Fruit fly (Drosophila melanogaster) whole organism, embryonic: ENCODE results near the gene mRpS35.

Experiments
- Antp ChIP-seq: fragments of 200-800 bp; sonication (Bioruptor generic); optimal IDR thresholded peaks from 3 replicates; lab custom pipeline; 2016; ENCODE audit warnings: missing biosample characterization, missing genetic modification characterization
- CG11504 ChIP-seq: fragments of 200-800 bp; sonication (Bioruptor generic); optimal IDR thresholded peaks from 3 replicates; lab custom pipeline; 2019; ENCODE audit warnings: missing biosample characterization, mild to moderate bottlenecking, missing genetic modification characterization, moderate library complexity
- CG11560 ChIP-seq: fragments of 200-800 bp; sonication (Bioruptor generic); IDR thresholded peaks from 3 replicates; pipeline ENCODE4 v1.3.6; 2022; ENCODE audit warnings: missing biosample characterization, missing genetic modification characterization
- CG14441 ChIP-seq: fragments of 200-800 bp; sonication (Bioruptor generic); IDR thresholded peaks from 2 replicates; pipeline ENCODE4 v1.3.6; 2022; ENCODE audit warnings: missing biosample characterization, missing genetic modification characterization
- CG15269 ChIP-seq: fragments of 200-800 bp; sonication (Bioruptor generic); optimal IDR thresholded peaks from 2 replicates; lab custom pipeline; 2018; ENCODE audit warnings: missing biosample characterization, mild to moderate bottlenecking, missing genetic modification characterization, moderate library complexity
- CG15514 ChIP-seq: fragments of 200-800 bp; sonication (Bioruptor generic); optimal IDR thresholded peaks from 3 replicates; lab custom pipeline; 2017; ENCODE audit warnings: missing biosample characterization, missing genetic modification characterization, mild to moderate bottlenecking, moderate library complexity, missing genetic modification reagents
- CG1647 ChIP-seq: fragments of 200-800 bp; sonication (Bioruptor generic); optimal IDR thresholded peaks from 3 replicates; lab custom pipeline; 2016; ENCODE audit warnings: missing biosample characterization, missing genetic modification characterization
- CG2678 ChIP-seq: fragments of 200-800 bp; sonication (Bioruptor generic); optimal IDR thresholded peaks from 3 replicates; lab custom pipeline; 2019; ENCODE audit warnings: missing biosample characterization, mild to moderate bottlenecking, missing genetic modification characterization, moderate library complexity
- CG2889 ChIP-seq: fragments of 200-800 bp; sonication (Bioruptor generic); IDR thresholded peaks from 3 replicates; pipeline ENCODE4 v1.3.6; 2022; ENCODE audit warnings: missing biosample characterization, missing genetic modification characterization
- CG3281 ChIP-seq: fragments of 200-800 bp; sonication (Bioruptor generic); optimal IDR thresholded peaks from 3 replicates; lab custom pipeline; 2017; ENCODE audit warnings: missing biosample characterization, mild to moderate bottlenecking, missing genetic modification characterization
- CG3407 ChIP-seq: fragments of 200-800 bp; sonication (Bioruptor generic); optimal IDR thresholded peaks from 2 replicates; lab custom pipeline; 2018; ENCODE audit warnings: missing biosample characterization, mild to moderate bottlenecking, missing genetic modification characterization
- CG4730 ChIP-seq: fragments of 200-800 bp; sonication (Bioruptor generic); IDR thresholded peaks from 2 replicates; pipeline ENCODE4 v1.3.6; 2022; ENCODE audit warnings: missing biosample characterization, missing genetic modification characterization
- CG5953 ChIP-seq: fragments of 200-800 bp; sonication (Bioruptor generic); IDR thresholded peaks from 2 replicates; pipeline ENCODE4 v1.3.6; 2022; ENCODE audit warnings: missing biosample characterization, missing genetic modification characterization
- CG6689 ChIP-seq: fragments of 200-800 bp; sonication (Bioruptor generic); IDR thresholded peaks from 2 replicates; pipeline ENCODE4 v1.3.6; 2022; ENCODE audit warnings: missing biosample characterization, missing genetic modification characterization
- CG7271 ChIP-seq: fragments of 200-800 bp; sonication (Bioruptor generic); optimal IDR thresholded peaks from 2 replicates; lab custom pipeline; 2018; ENCODE audit warnings: missing biosample characterization, mild to moderate bottlenecking, missing genetic modification characterization, moderate library complexity
- CG7556 ChIP-seq: fragments of 200-800 bp; sonication (Bioruptor generic); optimal IDR thresholded peaks from 2 replicates; lab custom pipeline; 2017; ENCODE audit warnings: missing biosample characterization, mild to moderate bottlenecking, missing genetic modification characterization
- CG9437 ChIP-seq: fragments of 200-800 bp; sonication (Bioruptor generic); optimal IDR thresholded peaks from 2 replicates; lab custom pipeline; 2018; ENCODE audit warnings: missing biosample characterization, mild to moderate bottlenecking, missing genetic modification characterization
- CG9817 ChIP-seq: fragments of 200-800 bp; sonication (Bioruptor generic); optimal IDR thresholded peaks from 2 replicates; lab custom pipeline; 2018; ENCODE audit warnings: missing biosample characterization, mild to moderate bottlenecking, missing genetic modification characterization, moderate library complexity
- Dek ChIP-seq: fragments of 200-800 bp; sonication (Bioruptor generic); optimal IDR thresholded peaks from 3 replicates; lab custom pipeline; 2019; ENCODE audit warnings: missing biosample characterization, mild to moderate bottlenecking, missing genetic modification characterization, moderate library complexity
- Dp ChIP-seq: fragments of 200-800 bp; sonication (Bioruptor generic); optimal IDR thresholded peaks from 2 replicates; lab custom pipeline; 2018; ENCODE audit warnings: missing biosample characterization, mild to moderate bottlenecking, missing genetic modification characterization, moderate library complexity
- Drgx ChIP-seq: fragments of 200-800 bp; sonication (Bioruptor generic); IDR thresholded peaks from 2 replicates; pipeline ENCODE4 v1.3.6; 2022; ENCODE audit warnings: missing biosample characterization, missing genetic modification characterization
- E2f2 ChIP-seq: fragments of 200-800 bp; sonication (Bioruptor generic); IDR thresholded peaks from 2 replicates; pipeline ENCODE4 v1.3.6; 2022; ENCODE audit warnings: missing biosample characterization, missing genetic modification characterization
- ERR ChIP-seq: fragments of 200-800 bp; sonication (Bioruptor generic); optimal IDR thresholded peaks from 2 replicates; lab custom pipeline; 2016; ENCODE audit warnings: missing biosample characterization, missing genetic modification characterization
- Ets97D ChIP-seq: fragments of 200-800 bp; sonication (Bioruptor generic); optimal IDR thresholded peaks from 3 replicates; lab custom pipeline; 2016; ENCODE audit warnings: missing biosample characterization, missing genetic modification characterization
- Hr3 ChIP-seq: fragments of 200-800 bp; sonication (Bioruptor generic); optimal IDR thresholded peaks from 3 replicates; lab custom pipeline; 2016; ENCODE audit warnings: missing biosample characterization, missing genetic modification characterization
- Hr51 ChIP-seq, 2 experiments: fragments of 200-800 bp; sonication (Bioruptor generic); optimal IDR thresholded peaks; 2 replicates in 1 of 2; 3 replicates in 1 of 2; lab custom pipeline; 2016 to 2018; ENCODE audit warnings: missing biosample characterization in 2 of 2, missing genetic modification characterization in 2 of 2, mild to moderate bottlenecking in 1 of 2, moderate library complexity in 1 of 2
- MBD-R2 ChIP-seq: fragments of 200-800 bp; sonication (Bioruptor generic); IDR thresholded peaks from 2 replicates; pipeline ENCODE4 v1.3.6; 2022; ENCODE audit warnings: missing biosample characterization, missing genetic modification characterization
- MESR4 ChIP-seq: fragments of 200-800 bp; sonication (Bioruptor generic); optimal IDR thresholded peaks from 2 replicates; lab custom pipeline; 2018; ENCODE audit warnings: missing biosample characterization, mild to moderate bottlenecking, missing genetic modification characterization, moderate library complexity
- Mrtf ChIP-seq: fragments of 200-800 bp; sonication (Bioruptor generic); IDR thresholded peaks from 3 replicates; pipeline ENCODE4 v1.3.6; 2022; ENCODE audit warnings: missing biosample characterization, missing genetic modification characterization
- Myb ChIP-seq: fragments of 200-800 bp; sonication (Bioruptor generic); optimal IDR thresholded peaks from 2 replicates; lab custom pipeline; 2016; ENCODE audit warnings: missing biosample characterization, missing genetic modification characterization
- Nf-YB ChIP-seq: fragments of 200-800 bp; sonication (Bioruptor generic); optimal IDR thresholded peaks from 3 replicates; lab custom pipeline; 2019; ENCODE audit warnings: missing biosample characterization, mild to moderate bottlenecking, missing genetic modification characterization, moderate library complexity
- Pdp1 ChIP-seq, 2 experiments: fragments of 200-800 bp; sonication (Bioruptor generic); optimal IDR thresholded peaks; 3 replicates each; lab custom pipeline; 2016; ENCODE audit warnings: missing biosample characterization in 2 of 2, missing genetic modification characterization in 2 of 2, mild to moderate bottlenecking in 1 of 2, moderate library complexity in 1 of 2
- Ptx1 ChIP-seq: fragments of 200-800 bp; sonication (Bioruptor generic); IDR thresholded peaks from 2 replicates; pipeline ENCODE4 v1.3.6; 2022; ENCODE audit warnings: missing biosample characterization, missing genetic modification characterization
- Ravus ChIP-seq: fragments of 200-800 bp; sonication (Bioruptor generic); IDR thresholded peaks from 2 replicates; pipeline ENCODE4 v1.3.6; 2022; ENCODE audit warnings: missing biosample characterization, missing genetic modification characterization
- Rfx ChIP-seq: fragments of 200-800 bp; sonication (Bioruptor generic); IDR thresholded peaks from 2 replicates; pipeline ENCODE4 v1.3.6; 2022; ENCODE audit warnings: missing biosample characterization, missing genetic modification characterization
- Sin3A ChIP-seq: fragments of >200 bp; optimal IDR thresholded peaks from 2 replicates; lab custom pipeline; 2018
- YL-1 ChIP-seq: fragments of 200-800 bp; sonication (Bioruptor generic); optimal IDR thresholded peaks from 3 replicates; lab custom pipeline; 2017; ENCODE audit warnings: missing biosample characterization, mild to moderate bottlenecking, missing genetic modification characterization
- al ChIP-seq: fragments of 200-800 bp; sonication (Bioruptor generic); IDR thresholded peaks from 2 replicates; pipeline ENCODE4 v1.3.6; 2022; ENCODE audit warnings: missing biosample characterization, missing genetic modification characterization
- ap ChIP-seq: fragments of 200-800 bp; sonication (Bioruptor generic); IDR thresholded peaks from 2 replicates; pipeline ENCODE4 v1.3.6; 2022; ENCODE audit warnings: missing biosample characterization, missing genetic modification characterization
- crp ChIP-seq, 2 experiments: fragments of 200-800 bp; sonication (Bioruptor generic); optimal IDR thresholded peaks; 2 replicates in 1 of 2; 3 replicates in 1 of 2; lab custom pipeline; 2017; ENCODE audit warnings: missing biosample characterization in 2 of 2, missing genetic modification characterization in 2 of 2, mild to moderate bottlenecking in 1 of 2, moderate library complexity in 1 of 2
- dati ChIP-seq: fragments of 200-800 bp; sonication (Bioruptor generic); IDR thresholded peaks from 2 replicates; pipeline ENCODE4 v1.3.6; 2022; ENCODE audit warnings: missing biosample characterization, missing genetic modification characterization
- gro ChIP-seq: fragments of 200-800 bp; sonication (Bioruptor generic); optimal IDR thresholded peaks from 2 replicates; lab custom pipeline; 2016; ENCODE audit warnings: missing biosample characterization, missing genetic modification characterization
- hbn ChIP-seq: fragments of 200-800 bp; sonication (Bioruptor generic); IDR thresholded peaks from 2 replicates; pipeline ENCODE4 v1.3.6; 2022; ENCODE audit warnings: missing biosample characterization, missing genetic modification characterization; ENCODE audit not compliant: partially characterized antibody
- pzg ChIP-seq: fragments of 200-800 bp; sonication (Bioruptor generic); optimal IDR thresholded peaks from 3 replicates; lab custom pipeline; 2018; ENCODE audit warnings: missing biosample characterization, mild to moderate bottlenecking, missing genetic modification characterization, moderate library complexity
- row ChIP-seq: fragments of 200-800 bp; sonication (Bioruptor generic); IDR thresholded peaks from 3 replicates; pipeline ENCODE4 v1.3.6; 2022; ENCODE audit warnings: missing biosample characterization, missing genetic modification characterization
- sd ChIP-seq: fragments of 200-800 bp; sonication (Bioruptor generic); optimal IDR thresholded peaks from 3 replicates; lab custom pipeline; 2018; ENCODE audit warnings: missing biosample characterization, mild to moderate bottlenecking, missing genetic modification characterization, moderate library complexity
- slbo ChIP-seq: fragments of 200-800 bp; sonication (Bioruptor generic); IDR thresholded peaks from 2 replicates; pipeline ENCODE4 v1.3.6; 2022; ENCODE audit warnings: missing biosample characterization, missing genetic modification characterization
- toy ChIP-seq: fragments of 200-800 bp; sonication (Bioruptor generic); IDR thresholded peaks from 2 replicates; pipeline ENCODE4 v1.3.6; 2022; ENCODE audit warnings: missing biosample characterization, missing genetic modification characterization
- vfl ChIP-seq: fragments of 200-800 bp; sonication (Bioruptor generic); optimal IDR thresholded peaks from 2 replicates; lab custom pipeline; 2016; ENCODE audit warnings: missing biosample characterization, missing genetic modification characterization
- vvl ChIP-seq: fragments of 200-800 bp; sonication (Bioruptor generic); IDR thresholded peaks from 2 replicates; pipeline ENCODE4 v1.3.6; 2022; ENCODE audit warnings: missing biosample characterization, missing genetic modification characterization
- yki ChIP-seq: fragments of >200 bp; optimal IDR thresholded peaks from 3 replicates; lab custom pipeline; 2018

The mRpS35 gene

DNA sequence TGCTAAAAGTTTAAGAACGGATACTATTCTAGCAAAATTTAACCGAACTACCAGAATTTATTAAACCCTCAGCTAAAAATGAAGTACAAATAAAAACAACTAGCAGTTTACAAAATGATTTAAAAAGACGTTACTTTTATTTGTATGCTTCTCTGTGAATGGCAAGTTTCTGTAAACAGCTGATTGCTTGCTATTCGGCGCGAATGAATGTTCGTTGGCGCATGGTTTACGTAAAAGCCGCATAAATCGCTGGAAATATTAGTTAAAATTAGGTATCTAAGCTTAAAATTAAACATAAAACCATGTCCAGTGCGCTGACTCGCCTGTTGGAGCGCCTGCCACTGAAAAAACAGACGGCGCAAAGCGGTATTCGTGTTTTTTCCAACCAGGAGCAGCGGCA is at the start of gene mRpS35:
mRpS35 (plus strand) TSS at position 189 of the 400 bp plus-strand sequence.
- TF ChIP-seq MESR4 (GFP tag; lab: Kevin White, UChicago) = peak; percentile 22
- TF ChIP-seq Hr3 = no peak
- TF ChIP-seq Sin3A (lab: Kevin White, UChicago) = peak; percentile 15
- peak; percentile 29 for TF ChIP-seq Dp (GFP tag; lab: Kevin White, UChicago)
- TF ChIP-seq vvl (GFP tag; lab: Robert Waterston, UW) = no peak
- TF ChIP-seq MBD-R2 (GFP tag; lab: Robert Waterston, UW) = peak; percentile 60
- TF ChIP-seq YL-1 (GFP tag; lab: Kevin White, UChicago) = peak; percentile 1
- TF ChIP-seq CG9817 = no peak
- no peak for TF ChIP-seq CG5953
- no peak for TF ChIP-seq CG1647 (GFP tag; lab: Kevin White, UChicago)
- TF ChIP-seq CG9437 (GFP tag; lab: Kevin White, UChicago) = peak; percentile 20
- peak; percentile 22 for TF ChIP-seq yki (lab: Kevin White, UChicago)
- peak in 1 of 2 experiments; percentile 90 for TF ChIP-seq Pdp1 (GFP tag; optimal IDR thresholded peaks at IDR 0.05; lab: Kevin White, UChicago)
- no peak for TF ChIP-seq sd
- peak; percentile 33 to 90 for TF ChIP-seq crp (GFP tag; optimal IDR thresholded peaks at IDR 0.05; lab: Kevin White, UChicago)
- no peak for TF ChIP-seq Ptx1
- TF ChIP-seq pzg = peak; percentile 27
- TF ChIP-seq Ravus (GFP tag; lab: Robert Waterston, UW) = no peak
- 0 out of 2 replicates have a peak, but pooled peaks have one; percentile 31 for TF ChIP-seq E2f2
- TF ChIP-seq Myb (GFP tag; lab: Kevin White, UChicago) = peak; percentile 94
- no peak for TF ChIP-seq row (GFP tag; lab: Robert Waterston, UW)
- no peak for TF ChIP-seq Nf-YB
- TF ChIP-seq Antp (GFP tag; lab: Kevin White, UChicago) = no peak
- no peak for TF ChIP-seq CG15269 (tag; lab: Kevin White, UChicago)
- no peak for TF ChIP-seq CG2678 (tag; lab: Kevin White, UChicago)
- TF ChIP-seq CG7556 = no peak

DNA sequence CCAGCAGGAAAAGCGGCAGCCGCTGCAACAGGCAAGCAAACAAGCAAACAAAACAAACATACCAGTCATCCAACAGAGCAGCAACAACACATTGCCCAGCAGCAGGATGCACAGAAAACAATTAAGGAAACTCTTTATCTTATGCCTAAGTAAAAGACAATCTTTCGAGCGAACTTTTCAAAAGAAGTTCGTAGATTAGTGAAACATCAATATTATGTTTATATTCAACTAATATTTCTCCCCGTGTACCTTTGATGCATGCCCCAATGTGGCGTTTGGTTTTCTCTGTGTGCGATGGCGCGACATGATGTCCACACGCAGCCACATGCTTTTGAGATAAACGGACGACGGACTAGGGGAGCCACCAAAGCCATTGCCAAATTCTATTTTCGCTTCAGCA is 49.8 kb upstream of the mRpS35 start:
- TF ChIP-seq row (GFP tag; lab: Robert Waterston, UW) = 0 out of 3 replicates have a peak, but pooled peaks have one; percentile 11
- TF ChIP-seq slbo (GFP tag; lab: Robert Waterston, UW) = 0 out of 2 replicates have a peak, but pooled peaks have one; percentile 13
- no peak for TF ChIP-seq vfl (GFP tag; lab: Kevin White, UChicago)
- no peak for TF ChIP-seq Rfx (GFP tag; lab: Robert Waterston, UW)
- TF ChIP-seq Mrtf = 0 out of 3 replicates have a peak, but pooled peaks have one; percentile 17
- TF ChIP-seq CG6689 = peak; percentile 19; the same call in 1 of the 2 replicates
- TF ChIP-seq al = no peak
- peak; percentile 62; the same call in 1 of the 2 replicates for TF ChIP-seq Drgx (GFP tag; lab: Robert Waterston, UW)
- peak; percentile 2 for TF ChIP-seq CG11504 (tag; lab: Kevin White, UChicago)
- TF ChIP-seq Hr51 (GFP tag; optimal IDR thresholded peaks at IDR 0.05; lab: Kevin White, UChicago) = peak in 1 of 2 experiments; percentile 8
- 0 out of 3 replicates have a peak, but pooled peaks have one; percentile 35 for TF ChIP-seq CG2889 (GFP tag; lab: Robert Waterston, UW)
- TF ChIP-seq, all 482 proteins: peak for 8

DNA sequence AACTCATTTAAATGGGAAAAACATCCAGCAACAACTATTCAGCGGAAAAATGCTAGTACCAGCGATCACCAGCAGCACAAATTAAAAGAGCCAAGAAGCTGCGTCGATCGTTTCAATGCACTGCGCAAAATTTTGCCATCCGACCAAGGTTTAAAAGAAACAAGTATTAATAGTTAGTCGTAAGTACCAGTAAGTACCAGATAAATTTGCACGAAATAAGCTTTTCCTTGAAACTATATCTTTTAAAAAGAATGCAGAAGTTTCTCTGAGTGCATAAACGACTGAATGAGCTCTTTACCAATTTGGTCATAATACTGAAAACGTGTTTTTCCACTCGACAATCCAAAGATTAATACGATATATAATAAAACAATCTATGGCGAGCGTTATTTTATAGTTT is 47.5 kb upstream of the mRpS35 start:
- TF ChIP-seq ap = peak; percentile 52
- TF ChIP-seq CG7271 = no peak
- 0 out of 2 replicates have a peak, but pooled peaks have one; percentile 15 for TF ChIP-seq dati (GFP tag; lab: Robert Waterston, UW)
- peak; percentile 37; the same call in 1 of the 2 replicates for TF ChIP-seq toy
- TF ChIP-seq Dek (tag; lab: Kevin White, UChicago) = peak; percentile 43
- TF ChIP-seq CG3407 (GFP tag; lab: Kevin White, UChicago) = peak; percentile 5
- TF ChIP-seq CG15514 (GFP tag; lab: Kevin White, UChicago) = peak; percentile 52
- TF ChIP-seq CG4730 = peak; percentile 70; the same call in 1 of the 2 replicates
- TF ChIP-seq hbn (GFP tag; lab: Robert Waterston, UW) = no peak
- peak; percentile 80 for TF ChIP-seq CG14441 (GFP tag; lab: Robert Waterston, UW)
- peak; percentile 7 for TF ChIP-seq ERR
- 0 out of 3 replicates have a peak, but pooled peaks have one; percentile 57 for TF ChIP-seq CG11560
- TF ChIP-seq CG3281 (GFP tag; lab: Kevin White, UChicago) = peak; percentile 73
- peak; percentile 37 for TF ChIP-seq gro (GFP tag; lab: Kevin White, UChicago)
- TF ChIP-seq Ets97D (GFP tag; lab: Kevin White, UChicago) = peak; percentile 28
